Worm (Caenorhabditis elegans): ENCODE measurements around the gene R02F11.3.

R02F11.3 gene

DNA sequence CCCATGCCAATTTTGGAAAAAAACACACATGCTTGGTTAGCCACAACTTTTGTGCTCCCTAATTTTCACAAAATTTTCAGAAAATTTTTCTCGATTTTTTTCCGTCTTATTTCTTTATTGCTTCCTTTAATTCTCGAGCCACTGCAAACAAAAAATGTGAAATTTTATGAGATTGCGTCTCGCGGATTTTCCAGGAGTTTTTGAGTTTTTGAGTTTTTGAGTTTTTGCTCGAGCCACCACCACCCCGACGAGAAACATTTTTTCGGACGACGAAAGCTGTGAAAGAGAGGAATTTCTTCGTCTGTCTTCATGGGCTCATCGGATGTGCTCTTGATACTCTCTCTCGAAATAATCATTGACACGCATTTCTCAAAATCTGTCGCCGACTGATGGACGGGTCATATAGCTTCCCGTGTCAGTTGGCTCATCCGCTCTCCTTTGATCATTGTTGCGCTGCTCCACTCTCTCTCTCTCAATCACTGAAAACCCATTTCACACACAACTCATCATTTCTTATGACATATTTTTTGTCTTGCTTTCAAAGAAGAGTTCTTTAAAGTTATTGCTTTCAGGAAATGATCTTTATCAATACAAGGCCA is 28.3 kb downstream of the R02F11.3 start, which contains the start of gene C18G1.1:
C18G1.1 (plus strand) TSS at position 573 of the 599 bp plus-strand sequence.
- TF ChIP-seq tra-1 (GFP tag; IDR thresholded peaks at IDR 0.05) (no peak), snpc-1.2 (GFP tag; IDR thresholded peaks at IDR 0.05) (no peak), nhr-76 (tag; optimal IDR thresholded peaks at IDR 0.05) (no peak), pqm-1 (tag; optimal IDR thresholded peaks at IDR 0.05) (no peak), cey-2 (tag; optimal IDR thresholded peaks at IDR 0.05; ENCODE audit: borderline replicate concordance, insufficient read depth) (no peak), unc-62 (GFP tag; optimal IDR thresholded peaks at IDR 0.05 in 1 of 2) (peak in 1 of 2 experiments; percentile 94), unc-62 (tag; optimal IDR thresholded peaks at IDR 0.05) (no peak)

DNA sequence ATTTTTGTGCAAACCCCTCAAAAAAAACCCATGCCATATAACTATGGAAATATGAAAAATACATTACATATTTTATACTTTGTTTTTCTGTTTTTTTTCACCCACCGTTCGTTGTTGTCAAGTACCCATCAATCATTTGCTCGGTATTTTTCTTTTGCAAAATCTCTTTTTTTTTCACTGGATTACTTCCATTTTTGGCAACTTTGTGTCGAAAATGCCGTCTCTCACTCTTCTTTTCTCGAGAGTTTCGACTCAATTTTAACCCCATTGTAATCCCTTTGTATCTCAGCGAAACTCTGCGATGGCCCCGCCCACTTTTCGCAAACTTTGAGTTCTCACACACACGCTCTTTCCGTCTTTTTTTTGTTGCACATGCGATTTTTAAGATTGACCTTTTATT is 30.6 kb downstream of the R02F11.3 start:
- TF ChIP-seq nhr-77 (tag; optimal IDR thresholded peaks at IDR 0.05) (no peak), ceh-82 (tag; optimal IDR thresholded peaks at IDR 0.05) (no peak), ceh-20 (GFP tag; IDR thresholded peaks at IDR 0.05) (0 out of 2 replicates have a peak, but pooled peaks have one; percentile 32), unc-62 (GFP tag; optimal IDR thresholded peaks at IDR 0.05 in 1 of 2) (peak in 1 of 2 experiments; percentile 68), unc-62 (tag; optimal IDR thresholded peaks at IDR 0.05) (no peak), dmd-9 (GFP tag; IDR thresholded peaks at IDR 0.05) (no peak), mdl-1 (tag; optimal IDR thresholded peaks at IDR 0.05) (no peak), lin-38 (GFP tag; IDR thresholded peaks at IDR 0.05) (no peak)

DNA sequence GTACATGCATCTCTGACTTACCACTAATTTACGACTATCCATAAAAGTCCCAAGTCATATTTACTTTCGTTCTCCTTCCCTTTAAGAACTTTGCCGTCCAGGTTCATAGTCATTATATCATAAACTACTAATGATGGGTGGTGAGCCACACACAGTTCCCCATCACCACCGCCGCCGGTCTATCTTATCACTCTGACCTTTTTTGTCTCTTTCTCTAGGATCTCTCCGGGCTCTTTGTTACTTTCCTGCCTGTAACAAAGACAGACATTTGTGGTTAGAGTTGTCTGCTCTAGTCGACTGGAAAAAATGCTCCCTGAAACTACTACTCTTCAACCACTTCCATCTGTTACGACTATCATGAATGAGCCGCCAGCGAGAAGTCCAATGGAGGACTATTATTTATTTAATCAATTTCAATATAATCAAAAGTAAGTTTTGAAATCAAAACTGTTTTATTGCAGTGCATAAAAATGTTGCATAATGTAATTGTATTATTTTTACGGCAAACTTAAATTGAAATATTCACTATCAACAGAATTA is 35.3 kb downstream of the R02F11.3 start, which contains the start of gene elt-7:
elt-7 (plus strand) TSS at position 263 of the 540 bp plus-strand sequence.
- TF ChIP-seq nhr-42 (GFP tag; IDR thresholded peaks at IDR 0.05): no peak
- TF ChIP-seq aha-1 (tag): peak; percentile 92
- TF ChIP-seq hmg-1.1 (GFP tag; IDR thresholded peaks at IDR 0.05): no peak
- TF ChIP-seq nhr-41 (GFP tag; IDR thresholded peaks at IDR 0.05): peak; percentile 84; the same call in 1 of the 2 replicates
- TF ChIP-seq ceh-44 (GFP tag; IDR thresholded peaks at IDR 0.05): no peak
- no peak for TF ChIP-seq set-16 (GFP tag; IDR thresholded peaks at IDR 0.05)
- TF ChIP-seq nhr-28 (tag; optimal IDR thresholded peaks at IDR 0.05): peak; percentile 73
- no peak for TF ChIP-seq nhr-25 (tag; optimal IDR thresholded peaks at IDR 0.05; ENCODE audit: borderline replicate concordance, insufficient read depth)
- TF ChIP-seq pqm-1 (tag; optimal IDR thresholded peaks at IDR 0.05): peak; percentile 81
- TF ChIP-seq F44E2.7 (GFP tag; IDR thresholded peaks at IDR 0.05): no peak
- TF ChIP-seq hlh-11 (tag; optimal IDR thresholded peaks at IDR 0.05): peak; percentile 40
- no peak for TF ChIP-seq zip-2 (tag; optimal IDR thresholded peaks at IDR 0.05)
- no peak for TF ChIP-seq T26A8.4 (GFP tag; IDR thresholded peaks at IDR 0.05)
- TF ChIP-seq lin-29 (GFP tag; IDR thresholded peaks at IDR 0.05): no peak
- peak; percentile 54 for TF ChIP-seq dmd-6 (GFP tag; IDR thresholded peaks at IDR 0.05)
- 0 out of 2 replicates have a peak, but pooled peaks have one; percentile 11 for TF ChIP-seq php-3 (GFP tag; IDR thresholded peaks at IDR 0.05)
- no peak for TF ChIP-seq duxl-1 (tag; optimal IDR thresholded peaks at IDR 0.05; ENCODE audit: poor library complexity)

DNA sequence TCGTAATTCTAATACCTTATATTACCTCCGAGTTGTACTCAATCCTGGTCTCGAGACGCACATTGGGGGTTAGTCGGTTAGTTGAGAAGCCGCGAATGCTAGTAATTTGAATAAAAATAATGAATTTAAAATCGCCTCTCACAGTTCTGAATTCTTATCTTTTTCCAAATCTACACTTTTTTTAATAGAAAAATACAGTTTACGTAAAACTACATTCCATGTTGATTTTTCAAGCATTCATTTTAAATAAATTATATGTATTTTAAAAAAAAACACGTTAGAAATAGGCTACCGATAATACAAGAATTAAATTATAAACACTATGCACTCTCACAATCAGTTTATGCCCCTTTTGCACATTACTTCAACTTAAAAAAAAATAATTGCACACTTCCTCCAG is 36.1 kb downstream of the R02F11.3 start, which contains the start of gene C18G1.9:
C18G1.9 (minus strand) TSS at position 101 of the 400 bp plus-strand sequence.
- TF ChIP-seq F37D6.2 (tag; optimal IDR thresholded peaks at IDR 0.05) (no peak), fos-1 (tag; optimal IDR thresholded peaks at IDR 0.05) (no peak), pha-4 (GFP tag; IDR thresholded peaks at IDR 0.05) (no peak), pha-4 (tag; optimal IDR thresholded peaks at IDR 0.05) (no peak), F44E2.7 (GFP tag; IDR thresholded peaks at IDR 0.05) (no peak), attf-4 (tag; optimal IDR thresholded peaks at IDR 0.05) (no peak), R02D3.7 (tag; optimal IDR thresholded peaks at IDR 0.05) (no peak), hlh-11 (tag; optimal IDR thresholded peaks at IDR 0.05) (no peak), ceh-32 (tag; optimal IDR thresholded peaks at IDR 0.05; ENCODE audit: poor library complexity) (no peak), cey-2 (tag; optimal IDR thresholded peaks at IDR 0.05; ENCODE audit: borderline replicate concordance, insufficient read depth) (no peak), lim-7 (GFP tag; IDR thresholded peaks at IDR 0.05) (no peak), fkh-10 (GFP tag; optimal IDR thresholded peaks at IDR 0.05) (no peak)
